2 fruit fly cellular contexts compared by ENCODE assay signal in genomic region chrX:17495244-17495798, dm6.
TF ChIP-seq lines count a peak whose summit lies in the region.

No protein-coding gene starts in this region.

TF ChIP-seq in whole organism, embryonic, 481 proteins besides CTCF, POLR2A, EP300 and RAD21 (continued from another document):
- peak; percentile 46 for TF ChIP-seq CG10979 (tag; optimal IDR thresholded peaks at IDR 0.05; lab: Kevin White, UChicago)
- peak; percentile 42 for TF ChIP-seq Blimp-1 (GFP tag; optimal IDR thresholded peaks at IDR 0.05; lab: Kevin White, UChicago)
- peak; percentile 12 for TF ChIP-seq dmrt99B (tag; optimal IDR thresholded peaks at IDR 0.05; lab: Kevin White, UChicago)
- TF ChIP-seq Sox102F (GFP tag; optimal IDR thresholded peaks at IDR 0.05; lab: Kevin White, UChicago): peak; percentile 11
- peak; percentile 40 for TF ChIP-seq dmrt11E (tag; optimal IDR thresholded peaks at IDR 0.05; lab: Kevin White, UChicago)
- peak; percentile 43; the same call in 1 of the 2 replicates for TF ChIP-seq esg (GFP tag; conservative IDR thresholded peaks at IDR 0.05; lab: Robert Waterston, UW)
- TF ChIP-seq nmo (GFP tag; optimal IDR thresholded peaks at IDR 0.05; lab: Kevin White, UChicago): peak; percentile 5
- TF ChIP-seq CG14710 (tag; optimal IDR thresholded peaks at IDR 0.05; lab: Kevin White, UChicago): peak; percentile 7
- no peak for TF ChIP-seq Hr51 (GFP tag; optimal IDR thresholded peaks at IDR 0.05; lab: Kevin White, UChicago)
- peak; percentile 35 for TF ChIP-seq CG11504 (tag; optimal IDR thresholded peaks at IDR 0.05; lab: Kevin White, UChicago)
- TF ChIP-seq CG8388 (GFP tag; optimal IDR thresholded peaks at IDR 0.05; lab: Kevin White, UChicago): peak; percentile 5
- TF ChIP-seq Mrtf (GFP tag; IDR thresholded peaks at IDR 0.05; lab: Robert Waterston, UW): no peak
- TF ChIP-seq CG18262 (tag; optimal IDR thresholded peaks at IDR 0.05; lab: Kevin White, UChicago): peak; percentile 30
- TF ChIP-seq CG2678 (tag; optimal IDR thresholded peaks at IDR 0.05; lab: Kevin White, UChicago): peak; percentile 30
- peak; percentile 10 for TF ChIP-seq tin (GFP tag; optimal IDR thresholded peaks at IDR 0.05; lab: Kevin White, UChicago)
- TF ChIP-seq pan (optimal IDR thresholded peaks at IDR 0.05; lab: Kevin White, UChicago): no peak
- TF ChIP-seq pan (GFP tag; optimal IDR thresholded peaks at IDR 0.05 in 1 of 2, IDR thresholded peaks at IDR 0.05 in 1 of 2): peak in 1 of 2 experiments; percentile 7
- TF ChIP-seq Drgx (GFP tag; IDR thresholded peaks at IDR 0.05; lab: Robert Waterston, UW): 0 out of 2 replicates have a peak, but pooled peaks have one; percentile 8
- TF ChIP-seq zfh1 (GFP tag; IDR thresholded peaks at IDR 0.05; lab: Robert Waterston, UW): peak; percentile 44; the same call in 1 of the 3 replicates
- peak; percentile 4 for TF ChIP-seq CG12391 (tag; optimal IDR thresholded peaks at IDR 0.05; lab: Kevin White, UChicago)
- 0 out of 2 replicates have a peak, but pooled peaks have one; percentile 34 for TF ChIP-seq wdn (GFP tag; IDR thresholded peaks at IDR 0.05; lab: Robert Waterston, UW)
- peak; percentile 46 for TF ChIP-seq pros (GFP tag; optimal IDR thresholded peaks at IDR 0.05; lab: Kevin White, UChicago)
- TF ChIP-seq CG8089 (GFP tag; optimal IDR thresholded peaks at IDR 0.05; lab: Kevin White, UChicago): no peak
- peak; percentile 16 for TF ChIP-seq CG10267 (tag; optimal IDR thresholded peaks at IDR 0.05; lab: Kevin White, UChicago)
- peak; percentile 19 for TF ChIP-seq Fer1 (GFP tag; optimal IDR thresholded peaks at IDR 0.05; lab: Kevin White, UChicago)
- peak; percentile 12 for TF ChIP-seq CG13775 (GFP tag; optimal IDR thresholded peaks at IDR 0.05; lab: Kevin White, UChicago)
- TF ChIP-seq CG15696 (tag; optimal IDR thresholded peaks at IDR 0.05; lab: Kevin White, UChicago): peak; percentile 16
- TF ChIP-seq CG3847 (GFP tag; IDR thresholded peaks at IDR 0.05; lab: Robert Waterston, UW): peak; percentile 24; the same call in 1 of the 2 replicates
- peak in 1 of 2 experiments; percentile 14 for TF ChIP-seq bsh (GFP tag; optimal IDR thresholded peaks at IDR 0.05; lab: Kevin White, UChicago)
- 0 out of 3 replicates have a peak, but pooled peaks have one; percentile 11 for TF ChIP-seq otp (GFP tag; IDR thresholded peaks at IDR 0.05; lab: Robert Waterston, UW)
- peak; percentile 18 for TF ChIP-seq CG3281 (GFP tag; optimal IDR thresholded peaks at IDR 0.05; lab: Kevin White, UChicago)
- TF ChIP-seq PHDP (tag; optimal IDR thresholded peaks at IDR 0.05; lab: Kevin White, UChicago): peak; percentile 18
- peak; percentile 11; the same call in 1 of the 2 replicates for TF ChIP-seq al (GFP tag; IDR thresholded peaks at IDR 0.05; lab: Robert Waterston, UW)
- no peak for TF ChIP-seq fd3F (GFP tag; optimal IDR thresholded peaks at IDR 0.05; lab: Kevin White, UChicago)
- TF ChIP-seq twi (tag; optimal IDR thresholded peaks at IDR 0.05; lab: Kevin White, UChicago): no peak
- TF ChIP-seq CG4820 (GFP tag; optimal IDR thresholded peaks at IDR 0.05; lab: Kevin White, UChicago): peak; percentile 9
- peak; percentile 20; the same call in 1 of the 2 replicates for TF ChIP-seq CG17328 (GFP tag; IDR thresholded peaks at IDR 0.05; lab: Robert Waterston, UW)
- TF ChIP-seq Ada2b (GFP tag; IDR thresholded peaks at IDR 0.05; lab: Robert Waterston, UW): 0 out of 2 replicates have a peak, but pooled peaks have one; percentile 26
- peak; percentile 4 for TF ChIP-seq fd96Cb (tag; optimal IDR thresholded peaks at IDR 0.05; lab: Kevin White, UChicago)
- TF ChIP-seq crol (GFP tag; IDR thresholded peaks at IDR 0.05; lab: Robert Waterston, UW): peak; percentile 93
- TF ChIP-seq Aef1 (GFP tag; IDR thresholded peaks at IDR 0.05; lab: Robert Waterston, UW): peak; percentile 20; the same call in 1 of the 3 replicates
- TF ChIP-seq prd (optimal IDR thresholded peaks at IDR 0.05; lab: Kevin White, UChicago): no peak
- peak; percentile 41; the same call in 1 of the 3 replicates for TF ChIP-seq prd (GFP tag; IDR thresholded peaks at IDR 0.05; lab: Robert Waterston, UW)
- TF ChIP-seq CG11456 (GFP tag; IDR thresholded peaks at IDR 0.05; lab: Robert Waterston, UW): no peak
- TF ChIP-seq sens (GFP tag; lab: Kevin White, UChicago): peak; percentile 69
- peak; percentile 37 for TF ChIP-seq phol (tag; optimal IDR thresholded peaks at IDR 0.05; lab: Kevin White, UChicago)
- no peak for TF ChIP-seq CG10274 (GFP tag; optimal IDR thresholded peaks at IDR 0.05; lab: Kevin White, UChicago)
- TF ChIP-seq Med (GFP tag; lab: Kevin White, UChicago): peak; percentile 58
- peak; percentile 91 for TF ChIP-seq CG11696 (GFP tag; IDR thresholded peaks at IDR 0.05; lab: Robert Waterston, UW)
- TF ChIP-seq CG34422 (GFP tag; IDR thresholded peaks at IDR 0.05; lab: Robert Waterston, UW): no peak
- TF ChIP-seq CG17359 (tag; optimal IDR thresholded peaks at IDR 0.05; lab: Kevin White, UChicago): peak; percentile 30
- peak; percentile 27 for TF ChIP-seq unpg (GFP tag; optimal IDR thresholded peaks at IDR 0.05; lab: Kevin White, UChicago)
- no peak for TF ChIP-seq CG17802 (tag; optimal IDR thresholded peaks at IDR 0.05; lab: Kevin White, UChicago)
- no peak for TF ChIP-seq toy (GFP tag; IDR thresholded peaks at IDR 0.05; lab: Robert Waterston, UW)
- TF ChIP-seq E2f1 (GFP tag; IDR thresholded peaks at IDR 0.05; lab: Robert Waterston, UW): 0 out of 2 replicates have a peak, but pooled peaks have one; percentile 9
- no peak for TF ChIP-seq D (optimal IDR thresholded peaks at IDR 0.05; lab: Kevin White, UChicago)
- TF ChIP-seq D (GFP tag; optimal IDR thresholded peaks at IDR 0.05; lab: Kevin White, UChicago): peak; percentile 27

TF ChIP-seq in whole organism, prepupa, 60 proteins besides CTCF, POLR2A, EP300 and RAD21 (continued from another document):
- TF ChIP-seq CG8119 (GFP tag; IDR thresholded peaks at IDR 0.05; lab: Robert Waterston, UW) (peak; percentile 44; the same call in 1 of the 3 replicates), achi (GFP tag; optimal IDR thresholded peaks at IDR 0.05; lab: Kevin White, UChicago) (peak; percentile 19), fd59A (GFP tag; optimal IDR thresholded peaks at IDR 0.05; lab: Kevin White, UChicago) (peak; percentile 1), topi (GFP tag; optimal IDR thresholded peaks at IDR 0.05; lab: Kevin White, UChicago) (no peak), CG16779 (tag; optimal IDR thresholded peaks at IDR 0.05; lab: Kevin White, UChicago) (no peak), CG6854 (GFP tag; optimal IDR thresholded peaks at IDR 0.05; lab: Kevin White, UChicago) (no peak), Ets21C (GFP tag; optimal IDR thresholded peaks at IDR 0.05; lab: Kevin White, UChicago) (no peak), Met (GFP tag; optimal IDR thresholded peaks at IDR 0.05; lab: Kevin White, UChicago) (no peak), CG31627 (GFP tag; optimal IDR thresholded peaks at IDR 0.05; lab: Kevin White, UChicago) (no peak), esn (GFP tag; optimal IDR thresholded peaks at IDR 0.05; lab: Kevin White, UChicago) (no peak), Lpt (GFP tag; optimal IDR thresholded peaks at IDR 0.05; lab: Kevin White, UChicago) (no peak), CG6808 (GFP tag; optimal IDR thresholded peaks at IDR 0.05; lab: Kevin White, UChicago) (peak; percentile 29), svp (GFP tag; lab: Kevin White, UChicago) (peak; percentile 56), fd85E (GFP tag; optimal IDR thresholded peaks at IDR 0.05; lab: Kevin White, UChicago) (peak; percentile 2), ss (GFP tag; optimal IDR thresholded peaks at IDR 0.05; lab: Kevin White, UChicago) (peak; percentile 4 to 29), CG6276 (GFP tag; optimal IDR thresholded peaks at IDR 0.05; lab: Kevin White, UChicago) (no peak), Hr4 (GFP tag; optimal IDR thresholded peaks at IDR 0.05; lab: Kevin White, UChicago) (no peak), CG34406 (GFP tag; optimal IDR thresholded peaks at IDR 0.05; lab: Kevin White, UChicago) (peak; percentile 7), CG4318 (GFP tag; optimal IDR thresholded peaks at IDR 0.05; lab: Kevin White, UChicago) (no peak), salr (GFP tag; optimal IDR thresholded peaks at IDR 0.05; lab: Kevin White, UChicago) (peak in 1 of 2 experiments; percentile 5), net (GFP tag; optimal IDR thresholded peaks at IDR 0.05; lab: Kevin White, UChicago) (no peak), lz (GFP tag; optimal IDR thresholded peaks at IDR 0.05; lab: Kevin White, UChicago) (no peak), Eip93F (GFP tag; optimal IDR thresholded peaks at IDR 0.05; lab: Kevin White, UChicago) (no peak), fkh (GFP tag; optimal IDR thresholded peaks at IDR 0.05; lab: Kevin White, UChicago) (no peak), OdsH (GFP tag; optimal IDR thresholded peaks at IDR 0.05; lab: Kevin White, UChicago) (peak; percentile 26), CG3032 (tag; optimal IDR thresholded peaks at IDR 0.05; lab: Kevin White, UChicago) (peak; percentile 31), CG9139 (GFP tag; optimal IDR thresholded peaks at IDR 0.05; lab: Kevin White, UChicago) (no peak), Sox15 (GFP tag; optimal IDR thresholded peaks at IDR 0.05; lab: Kevin White, UChicago) (no peak), Blimp-1 (GFP tag; optimal IDR thresholded peaks at IDR 0.05; lab: Kevin White, UChicago) (no peak)
